Fruit fly (Drosophila melanogaster) whole organism, prepupa: ENCODE results near the gene Vav.
A peak's percentile ranks its signal among the peaks of the same experiment; 100 is the strongest.

Experiments used
- CG15336 ChIP-seq: fragments of 200-800 bp; sonication (Bioruptor generic); IDR thresholded peaks from 2 replicates; pipeline ENCODE4 v1.3.6; 2022; ENCODE audit warnings: missing biosample characterization, missing genetic modification characterization
- CG16779 ChIP-seq: fragments of 200-800 bp; sonication (Bioruptor generic); optimal IDR thresholded peaks from 3 replicates; lab custom pipeline; 2017; ENCODE audit warnings: missing biosample characterization, mild to moderate bottlenecking, missing genetic modification characterization
- CG3032 ChIP-seq: fragments of 200-800 bp; optimal IDR thresholded peaks from 2 replicates; lab custom pipeline; 2019; ENCODE audit warnings: missing biosample characterization, mild to moderate bottlenecking, missing genetic modification characterization, moderate library complexity
- CG32006 ChIP-seq: fragments of 200-800 bp; sonication (Bioruptor generic); optimal IDR thresholded peaks from 3 replicates; lab custom pipeline; 2017; ENCODE audit warnings: missing biosample characterization, mild to moderate bottlenecking, missing genetic modification characterization
- CG34406 ChIP-seq: fragments of 200-800 bp; sonication (Bioruptor generic); optimal IDR thresholded peaks from 3 replicates; lab custom pipeline; 2016; ENCODE audit warnings: missing biosample characterization, missing genetic modification characterization
- CG6792 ChIP-seq: fragments of 200-800 bp; sonication (Bioruptor generic); optimal IDR thresholded peaks from 3 replicates; lab custom pipeline; 2016; ENCODE audit warnings: missing biosample characterization, missing genetic modification characterization
- CG6808 ChIP-seq: fragments of 200-800 bp; sonication (Bioruptor generic); optimal IDR thresholded peaks from 3 replicates; lab custom pipeline; 2017; ENCODE audit warnings: missing biosample characterization, missing genetic modification characterization, mild to moderate bottlenecking, moderate library complexity, missing genetic modification reagents
- Eip93F ChIP-seq: fragments of 200-800 bp; sonication (Bioruptor generic); optimal IDR thresholded peaks from 2 replicates; lab custom pipeline; 2016; ENCODE audit warnings: missing biosample characterization, mild to moderate bottlenecking, missing genetic modification characterization
- Hr39 ChIP-seq: fragments of 200-800 bp; sonication (Bioruptor generic); optimal IDR thresholded peaks from 2 replicates; lab custom pipeline; 2016; ENCODE audit warnings: missing biosample characterization, missing genetic modification characterization
- OdsH ChIP-seq: fragments of 200-800 bp; sonication (Bioruptor generic); optimal IDR thresholded peaks from 3 replicates; lab custom pipeline; 2016; ENCODE audit warnings: missing biosample characterization, missing genetic modification characterization
- Sox102F ChIP-seq: fragments of 200-800 bp; sonication (Bioruptor generic); optimal IDR thresholded peaks from 2 replicates; lab custom pipeline; 2016; ENCODE audit warnings: missing biosample characterization, mild to moderate bottlenecking, missing genetic modification characterization
- fkh ChIP-seq: fragments of 200-800 bp; sonication (Bioruptor generic); optimal IDR thresholded peaks from 3 replicates; lab custom pipeline; 2017; ENCODE audit warnings: missing biosample characterization, mild to moderate bottlenecking, missing genetic modification characterization, moderate library complexity
- pdm3 ChIP-seq: fragments of 200-800 bp; sonication (Bioruptor generic); optimal IDR thresholded peaks from 3 replicates; lab custom pipeline; 2016; ENCODE audit warnings: missing biosample characterization, missing genetic modification characterization

DNA sequence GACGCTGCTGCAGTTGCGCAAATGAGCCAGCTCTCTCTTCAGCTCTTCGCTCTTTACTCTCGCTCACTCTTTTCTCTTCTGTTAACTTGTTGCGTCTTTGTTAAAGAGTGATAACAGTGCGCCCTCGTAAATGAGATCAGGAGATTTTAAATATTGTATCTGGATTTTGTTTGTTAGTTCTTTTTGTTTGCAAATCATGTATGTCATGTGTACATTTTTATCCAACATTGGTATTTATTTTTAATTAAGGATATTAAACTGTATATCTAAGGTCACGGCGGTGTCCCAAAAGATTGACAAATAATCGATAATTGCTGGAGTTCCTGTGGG, 37.1 kb downstream of the Vav start:
- peak; percentile 25 for TF ChIP-seq CG6808 (GFP tag; lab: Kevin White, UChicago)
- TF ChIP-seq Hr39: peak; percentile 57
- peak; percentile 23 for TF ChIP-seq CG32006
- TF ChIP-seq CG3032 (tag; lab: Kevin White, UChicago): peak; percentile 43
- TF ChIP-seq Sox102F: peak; percentile 74
- TF ChIP-seq OdsH: peak; percentile 39
- peak; percentile 69 for TF ChIP-seq pdm3
- TF ChIP-seq CG15336 (GFP tag; lab: Robert Waterston, UW): peak; percentile 71
- no peak for TF ChIP-seq CG16779
- no peak for TF ChIP-seq fkh
- TF ChIP-seq Eip93F (GFP tag; lab: Kevin White, UChicago): peak; percentile 39
- TF ChIP-seq CG34406 (GFP tag; lab: Kevin White, UChicago): peak; percentile 31
- peak; percentile 37 for TF ChIP-seq CG6792 (GFP tag; lab: Kevin White, UChicago)
